Fruit fly (Drosophila melanogaster) whole organism, embryonic: ENCODE measurements around the gene CG7694.
A peak's percentile ranks its signal among the peaks of the same experiment; 100 is the strongest.

Experiments
- C15 ChIP-seq: fragments of 200-800 bp; sonication (Bioruptor generic); IDR thresholded peaks from 3 replicates; pipeline ENCODE4 v1.3.6; 2022; ENCODE audit warnings: missing biosample characterization, missing genetic modification characterization
- CG1024 ChIP-seq: fragments of 200-800 bp; sonication (Bioruptor generic); IDR thresholded peaks from 2 replicates; pipeline ENCODE4 v1.3.6; 2022; ENCODE audit warnings: missing biosample characterization, missing genetic modification characterization
- CG11093 ChIP-seq: fragments of 200-800 bp; sonication (Bioruptor generic); IDR thresholded peaks from 3 replicates; pipeline ENCODE4 v1.3.6; 2022; ENCODE audit warnings: missing biosample characterization, missing genetic modification characterization
- CG12155 ChIP-seq: fragments of 200-800 bp; sonication (Bioruptor generic); optimal IDR thresholded peaks from 3 replicates; lab custom pipeline; 2016; ENCODE audit warnings: missing biosample characterization, missing genetic modification characterization
- CG12744 ChIP-seq: fragments of 200-800 bp; sonication (Bioruptor generic); optimal IDR thresholded peaks from 2 replicates; lab custom pipeline; 2016; ENCODE audit warnings: missing biosample characterization, missing genetic modification characterization
- CG14860 ChIP-seq: fragments of 200-800 bp; sonication (Bioruptor generic); IDR thresholded peaks from 3 replicates; pipeline ENCODE4 v1.3.6; 2022; ENCODE audit warnings: missing biosample characterization, missing genetic modification characterization; ENCODE audit not compliant: partially characterized antibody
- CG2199 ChIP-seq: fragments of 200-800 bp; sonication (Bioruptor generic); IDR thresholded peaks from 3 replicates; pipeline ENCODE4 v1.3.6; 2022; ENCODE audit warnings: missing biosample characterization, missing genetic modification characterization
- CG32772 ChIP-seq: fragments of 200-800 bp; sonication (Bioruptor generic); IDR thresholded peaks from 2 replicates; pipeline ENCODE4 v1.3.6; 2022; ENCODE audit warnings: missing biosample characterization, missing genetic modification characterization
- CG3281 ChIP-seq: fragments of 200-800 bp; sonication (Bioruptor generic); optimal IDR thresholded peaks from 3 replicates; lab custom pipeline; 2017; ENCODE audit warnings: missing biosample characterization, mild to moderate bottlenecking, missing genetic modification characterization
- CG34376 ChIP-seq: fragments of 200-800 bp; sonication (Bioruptor generic); optimal IDR thresholded peaks from 2 replicates; lab custom pipeline; 2018; ENCODE audit warnings: missing biosample characterization, mild to moderate bottlenecking, missing genetic modification characterization
- CG3995 ChIP-seq: fragments of 200-800 bp; sonication (Bioruptor generic); optimal IDR thresholded peaks from 3 replicates; lab custom pipeline; 2016; ENCODE audit warnings: missing biosample characterization, missing genetic modification characterization
- CG4404 ChIP-seq: fragments of 200-800 bp; sonication (Bioruptor generic); IDR thresholded peaks from 2 replicates; pipeline ENCODE4 v1.3.6; 2022; ENCODE audit warnings: missing biosample characterization, missing genetic modification characterization
- CG4854 ChIP-seq: fragments of 200-800 bp; sonication (Bioruptor generic); optimal IDR thresholded peaks from 2 replicates; lab custom pipeline; 2016; ENCODE audit warnings: missing biosample characterization, missing genetic modification characterization, inconsistent platforms
- CG6791 ChIP-seq: fragments of 200-800 bp; sonication (Bioruptor generic); IDR thresholded peaks from 3 replicates; pipeline ENCODE4 v1.3.6; 2022; ENCODE audit warnings: missing biosample characterization, missing genetic modification characterization; ENCODE audit not compliant: partially characterized antibody
- CG7556 ChIP-seq: fragments of 200-800 bp; sonication (Bioruptor generic); optimal IDR thresholded peaks from 2 replicates; lab custom pipeline; 2017; ENCODE audit warnings: missing biosample characterization, mild to moderate bottlenecking, missing genetic modification characterization
- CG7987 ChIP-seq: fragments of 200-800 bp; sonication (Bioruptor generic); optimal IDR thresholded peaks from 2 replicates; lab custom pipeline; 2018; ENCODE audit warnings: missing biosample characterization, mild to moderate bottlenecking, missing genetic modification characterization, moderate library complexity
- CG9437 ChIP-seq: fragments of 200-800 bp; sonication (Bioruptor generic); optimal IDR thresholded peaks from 2 replicates; lab custom pipeline; 2018; ENCODE audit warnings: missing biosample characterization, mild to moderate bottlenecking, missing genetic modification characterization
- Drgx ChIP-seq: fragments of 200-800 bp; sonication (Bioruptor generic); IDR thresholded peaks from 2 replicates; pipeline ENCODE4 v1.3.6; 2022; ENCODE audit warnings: missing biosample characterization, missing genetic modification characterization
- Eip74EF ChIP-seq, 2 experiments: fragments of 200-800 bp in 1 of 2; fragments of >200 bp in 1 of 2; sonication (Bioruptor generic) in 1 of 2; optimal IDR thresholded peaks; 2 replicates each; lab custom pipeline; 2017 to 2019; ENCODE audit warnings: missing biosample characterization in 2 of 2, missing genetic modification characterization in 2 of 2, mild to moderate bottlenecking in 1 of 2, moderate library complexity in 1 of 2
- Ets65A ChIP-seq: fragments of 200-800 bp; sonication (Bioruptor generic); peaks from one replicate; lab custom pipeline; 2016; ENCODE audit warnings: missing biosample characterization, missing genetic modification characterization
- HLH3B ChIP-seq: fragments of 200-800 bp; sonication (Bioruptor generic); IDR thresholded peaks from 2 replicates; pipeline ENCODE4 v1.3.6; 2022; ENCODE audit warnings: missing biosample characterization, missing genetic modification characterization
- Hmr ChIP-seq: fragments of 200-800 bp; sonication (Bioruptor generic); optimal IDR thresholded peaks from 3 replicates; lab custom pipeline; 2017; ENCODE audit warnings: mild to moderate bottlenecking, missing biosample characterization, missing genetic modification reagents, missing genetic modification characterization
- Hmx ChIP-seq: fragments of 200-800 bp; sonication (Bioruptor generic); optimal IDR thresholded peaks from 2 replicates; lab custom pipeline; 2016; ENCODE audit warnings: missing biosample characterization, missing genetic modification characterization
- Hr3 ChIP-seq: fragments of 200-800 bp; sonication (Bioruptor generic); optimal IDR thresholded peaks from 3 replicates; lab custom pipeline; 2016; ENCODE audit warnings: missing biosample characterization, missing genetic modification characterization
- Hr39 ChIP-seq: fragments of >200 bp; optimal IDR thresholded peaks from 2 replicates; lab custom pipeline; 2017
- Hsf ChIP-seq: fragments of 200-800 bp; sonication (Bioruptor generic); optimal IDR thresholded peaks from 3 replicates; lab custom pipeline; 2016; ENCODE audit warnings: missing biosample characterization, missing genetic modification characterization
- MBD-R2 ChIP-seq: fragments of 200-800 bp; sonication (Bioruptor generic); IDR thresholded peaks from 2 replicates; pipeline ENCODE4 v1.3.6; 2022; ENCODE audit warnings: missing biosample characterization, missing genetic modification characterization
- Med ChIP-seq: fragments of 200-800 bp; sonication (Bioruptor generic); peaks from one replicate; lab custom pipeline; 2016; ENCODE audit warnings: missing biosample characterization, missing genetic modification characterization, mild to moderate bottlenecking, inconsistent platforms, moderate library complexity
- Mes4 ChIP-seq: fragments of 200-800 bp; sonication (Bioruptor generic); optimal IDR thresholded peaks from 2 replicates; lab custom pipeline; 2016; ENCODE audit warnings: missing biosample characterization, missing genetic modification characterization
- Scr ChIP-seq: fragments of 200-800 bp; sonication (Bioruptor generic); IDR thresholded peaks from 2 replicates; pipeline ENCODE4 v1.3.6; 2022; ENCODE audit warnings: missing biosample characterization, missing genetic modification characterization; ENCODE audit not compliant: partially characterized antibody
- Sin3A ChIP-seq: fragments of >200 bp; optimal IDR thresholded peaks from 2 replicates; lab custom pipeline; 2018
- aop ChIP-seq: fragments of 200-800 bp; sonication (Bioruptor generic); IDR thresholded peaks from 2 replicates; pipeline ENCODE4 v1.3.6; 2022; ENCODE audit warnings: missing biosample characterization, missing genetic modification characterization
- bab2 ChIP-seq: fragments of 200-800 bp; sonication (Bioruptor generic); optimal IDR thresholded peaks from 2 replicates; lab custom pipeline; 2016; ENCODE audit warnings: missing biosample characterization, missing genetic modification characterization
- bigmax ChIP-seq: fragments of 200-800 bp; sonication (Bioruptor generic); optimal IDR thresholded peaks from 2 replicates; lab custom pipeline; 2018; ENCODE audit warnings: missing biosample characterization, mild to moderate bottlenecking, missing genetic modification characterization
- br ChIP-seq: fragments of >200 bp; optimal IDR thresholded peaks from 2 replicates; lab custom pipeline; 2017
- cad ChIP-seq: fragments of >200 bp; optimal IDR thresholded peaks from 2 replicates; lab custom pipeline; 2017; ENCODE audit warnings: missing biosample characterization, missing genetic modification characterization
- crc ChIP-seq: fragments of 200-800 bp; sonication (Bioruptor generic); optimal IDR thresholded peaks from 2 replicates; lab custom pipeline; 2016; ENCODE audit warnings: missing biosample characterization, missing genetic modification characterization
- da ChIP-seq: fragments of 200-800 bp; sonication (Bioruptor generic); optimal IDR thresholded peaks from 2 replicates; lab custom pipeline; 2016; ENCODE audit warnings: missing biosample characterization, missing genetic modification characterization
- danr ChIP-seq: fragments of 200-800 bp; sonication (Bioruptor generic); IDR thresholded peaks from 2 replicates; pipeline ENCODE4 v1.3.6; 2022; ENCODE audit warnings: missing biosample characterization, missing genetic modification characterization
- dati ChIP-seq: fragments of 200-800 bp; sonication (Bioruptor generic); IDR thresholded peaks from 2 replicates; pipeline ENCODE4 v1.3.6; 2022; ENCODE audit warnings: missing biosample characterization, missing genetic modification characterization
- ftz-f1 ChIP-seq: fragments of 200-800 bp; sonication (Bioruptor generic); optimal IDR thresholded peaks from 2 replicates; lab custom pipeline; 2016; ENCODE audit warnings: missing biosample characterization, missing genetic modification characterization
- gfzf ChIP-seq: fragments of 200-800 bp; sonication (Bioruptor generic); optimal IDR thresholded peaks from 2 replicates; lab custom pipeline; 2016; ENCODE audit warnings: missing biosample characterization, mild to moderate bottlenecking, missing genetic modification characterization, moderate library complexity
- ind ChIP-seq: fragments of 200-800 bp; sonication (Bioruptor generic); optimal IDR thresholded peaks from 3 replicates; lab custom pipeline; 2016; ENCODE audit warnings: missing biosample characterization, missing genetic modification characterization
- lmd ChIP-seq: fragments of 200-800 bp; sonication (Bioruptor generic); IDR thresholded peaks from 2 replicates; pipeline ENCODE4 v1.3.6; 2022; ENCODE audit warnings: missing biosample characterization, missing genetic modification characterization
- maf-S ChIP-seq: fragments of 200-800 bp; sonication (Bioruptor generic); optimal IDR thresholded peaks from 2 replicates; lab custom pipeline; 2016; ENCODE audit warnings: missing biosample characterization, missing genetic modification characterization
- pan ChIP-seq, 4 experiments: fragments of >200 bp in 3 of 4; fragments of 200-800 bp in 1 of 4; sonication (Bioruptor generic) in 1 of 4; optimal IDR thresholded peaks in 3 of 4; IDR thresholded peaks in 1 of 4; 2 replicates each; pipeline versions ENCODE4 v1.3.6 to Lab custom; 2017 to 2022; ENCODE audit warnings: missing biosample characterization in 2 of 4, missing genetic modification characterization in 2 of 4, mixed read lengths in 1 of 4
- pita ChIP-seq: fragments of 200-800 bp; sonication (Bioruptor generic); optimal IDR thresholded peaks from 2 replicates; lab custom pipeline; 2017; ENCODE audit warnings: missing biosample characterization, mild to moderate bottlenecking, missing genetic modification characterization
- sim ChIP-seq: fragments of 200-800 bp; sonication (Bioruptor generic); IDR thresholded peaks from 2 replicates; pipeline ENCODE4 v1.3.6; 2022; ENCODE audit warnings: missing biosample characterization, missing genetic modification characterization
- slbo ChIP-seq: fragments of 200-800 bp; sonication (Bioruptor generic); IDR thresholded peaks from 2 replicates; pipeline ENCODE4 v1.3.6; 2022; ENCODE audit warnings: missing biosample characterization, missing genetic modification characterization
- slp2 ChIP-seq: fragments of 200-800 bp; sonication (Bioruptor generic); optimal IDR thresholded peaks from 2 replicates; lab custom pipeline; 2016; ENCODE audit warnings: missing biosample characterization, missing genetic modification characterization
- trh ChIP-seq: fragments of 200-800 bp; sonication (Bioruptor generic); optimal IDR thresholded peaks from 2 replicates; lab custom pipeline; 2016; ENCODE audit warnings: missing biosample characterization, missing genetic modification characterization

Gene CG7694

DNA sequence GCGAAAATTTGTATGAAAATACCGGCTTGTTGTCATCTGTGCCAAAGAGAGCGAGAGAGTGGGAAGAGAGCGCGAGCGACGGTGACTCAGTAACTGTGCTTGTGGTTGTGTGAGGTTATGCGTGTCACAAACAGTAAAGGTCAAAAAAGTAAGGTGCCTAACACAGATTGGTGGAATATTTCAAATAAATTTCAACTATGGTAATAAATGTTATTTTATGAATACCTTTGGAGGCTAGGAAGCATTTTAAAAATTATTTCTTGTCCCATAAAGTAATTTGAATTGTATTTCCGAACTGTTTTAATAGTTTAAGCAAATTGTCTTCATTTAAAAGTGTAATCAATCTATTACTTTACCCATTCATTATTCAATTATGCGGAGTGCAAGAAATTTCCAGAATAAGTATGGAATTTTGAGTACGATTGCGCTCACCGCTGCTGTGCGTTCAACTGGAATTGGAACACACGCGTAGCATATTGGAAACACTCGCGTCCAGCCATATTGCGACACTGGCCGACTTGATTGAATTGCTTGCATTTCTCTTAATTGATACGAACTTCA lies 888 bp downstream of the CG7694 start (continued):
- TF ChIP-seq Hmx (GFP tag; lab: Kevin White, UChicago) (peak; percentile 93), Eip74EF (GFP tag; optimal IDR thresholded peaks at IDR 0.05; lab: Kevin White, UChicago) (peak in 1 of 2 experiments; percentile 91), CG34376 (peak; percentile 81), Ets65A (GFP tag; lab: Kevin White, UChicago) (peak; percentile 95), Med (GFP tag; lab: Kevin White, UChicago) (peak; percentile 97), trh (GFP tag; lab: Kevin White, UChicago) (peak; percentile 64), CG6791 (no peak), Hsf (GFP tag; lab: Kevin White, UChicago) (peak; percentile 96), sim (peak; percentile 78; the same call in 1 of the 2 replicates), CG12155 (GFP tag; lab: Kevin White, UChicago) (peak; percentile 92), C15 (GFP tag; lab: Robert Waterston, UW) (peak; percentile 81; the same call in 2 of the 3 replicates), HLH3B (GFP tag; lab: Robert Waterston, UW) (peak; percentile 89), bab2 (GFP tag; lab: Kevin White, UChicago) (peak; percentile 90), Drgx (peak; percentile 94), Scr (GFP tag; lab: Robert Waterston, UW) (no peak; the same call in 1 of the 2 replicates), CG3281 (peak; percentile 95), CG32772 (GFP tag; lab: Robert Waterston, UW) (peak; percentile 85), CG4404 (GFP tag; lab: Robert Waterston, UW) (peak; percentile 82), CG14860 (GFP tag; lab: Robert Waterston, UW) (no peak), CG7987 (GFP tag; lab: Kevin White, UChicago) (peak; percentile 82), CG3995 (GFP tag; lab: Kevin White, UChicago) (peak; percentile 63), cad (no peak), CG2199 (GFP tag; lab: Robert Waterston, UW) (peak; percentile 64; the same call in 1 of the 3 replicates), ind (GFP tag; lab: Kevin White, UChicago) (peak; percentile 92), crc (GFP tag; lab: Kevin White, UChicago) (peak; percentile 88), CG9437 (GFP tag; lab: Kevin White, UChicago) (peak; percentile 94), Mes4 (GFP tag; lab: Kevin White, UChicago) (peak; percentile 91), CG11093 (peak; percentile 93), Hmr (GFP tag; lab: Kevin White, UChicago) (peak; percentile 94), pan (optimal IDR thresholded peaks at IDR 0.05; lab: Kevin White, UChicago) (no peak), pan (GFP tag; optimal IDR thresholded peaks at IDR 0.05 in 1 of 2, IDR thresholded peaks at IDR 0.05 in 1 of 2) (peak in 1 of 2 experiments; percentile 92), slbo (peak; percentile 93), dati (GFP tag; lab: Robert Waterston, UW) (peak; percentile 40; the same call in 1 of the 2 replicates), maf-S (GFP tag; lab: Kevin White, UChicago) (peak; percentile 88), lmd (peak; percentile 95), bigmax (GFP tag; lab: Kevin White, UChicago) (peak; percentile 20), br (no peak), CG1024 (GFP tag; lab: Robert Waterston, UW) (peak; percentile 51; the same call in 1 of the 2 replicates), Sin3A (lab: Kevin White, UChicago) (no peak), ftz-f1 (GFP tag; lab: Kevin White, UChicago) (no peak), CG7556 (GFP tag; lab: Kevin White, UChicago) (peak; percentile 96), aop (peak; percentile 65; the same call in 1 of the 2 replicates), MBD-R2 (GFP tag; lab: Robert Waterston, UW) (peak; percentile 72), danr (GFP tag; lab: Robert Waterston, UW) (peak; percentile 90), CG12744 (GFP tag; lab: Kevin White, UChicago) (peak; percentile 94), gfzf (GFP tag; lab: Kevin White, UChicago) (no peak), slp2 (peak; percentile 93), Hr39 (no peak), CG4854 (GFP tag; lab: Kevin White, UChicago) (peak; percentile 82), Hr3 (GFP tag; lab: Kevin White, UChicago) (peak; percentile 96), da (peak; percentile 79), pita (GFP tag; lab: Kevin White, UChicago) (no peak)
